Fruit fly (Drosophila melanogaster): Measurements from ENCODE around the gene CtsB.
A peak's percentile ranks its signal among the peaks of the same experiment; 100 is the strongest.

The CtsB gene

DNA sequence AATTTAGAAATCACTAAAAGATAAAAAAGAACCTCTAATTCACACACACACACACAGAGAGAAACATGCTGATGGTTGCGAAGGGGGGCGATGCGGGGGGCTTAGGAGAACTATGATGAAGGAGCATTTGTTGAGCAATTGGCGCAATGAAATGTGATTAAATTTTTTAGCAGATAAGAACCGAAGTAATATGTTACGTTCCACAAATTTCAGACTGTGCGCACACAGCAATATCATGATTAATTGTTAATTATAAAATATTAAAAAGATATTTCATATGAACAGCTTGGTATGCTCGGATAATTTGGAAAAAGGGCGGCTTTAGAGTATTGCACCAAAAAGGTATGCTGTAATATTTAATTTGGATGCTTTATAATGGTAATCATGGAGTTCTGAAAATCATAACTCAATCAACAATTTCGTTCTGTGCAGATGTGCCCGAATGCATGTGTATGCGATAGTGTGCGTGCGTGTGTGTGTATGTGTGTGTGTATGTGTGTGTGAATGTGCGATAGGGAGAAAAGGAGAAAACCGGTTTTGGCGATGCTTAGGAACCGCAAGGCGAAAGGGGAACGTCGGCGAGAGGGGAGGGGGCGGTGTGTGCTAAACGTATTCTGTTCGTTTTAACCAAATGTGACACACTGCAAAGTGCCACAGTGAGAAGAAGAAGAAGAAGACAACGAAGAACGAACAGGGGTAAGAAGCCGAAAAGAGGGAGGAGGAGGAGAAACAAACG, 39.2 kb upstream of the CtsB start:
- TF ChIP-seq pad (GFP tag; optimal IDR thresholded peaks at IDR 0.05) (peak; percentile 93), kay (GFP tag; ENCODE audit: borderline replicate concordance) (no peak)

DNA sequence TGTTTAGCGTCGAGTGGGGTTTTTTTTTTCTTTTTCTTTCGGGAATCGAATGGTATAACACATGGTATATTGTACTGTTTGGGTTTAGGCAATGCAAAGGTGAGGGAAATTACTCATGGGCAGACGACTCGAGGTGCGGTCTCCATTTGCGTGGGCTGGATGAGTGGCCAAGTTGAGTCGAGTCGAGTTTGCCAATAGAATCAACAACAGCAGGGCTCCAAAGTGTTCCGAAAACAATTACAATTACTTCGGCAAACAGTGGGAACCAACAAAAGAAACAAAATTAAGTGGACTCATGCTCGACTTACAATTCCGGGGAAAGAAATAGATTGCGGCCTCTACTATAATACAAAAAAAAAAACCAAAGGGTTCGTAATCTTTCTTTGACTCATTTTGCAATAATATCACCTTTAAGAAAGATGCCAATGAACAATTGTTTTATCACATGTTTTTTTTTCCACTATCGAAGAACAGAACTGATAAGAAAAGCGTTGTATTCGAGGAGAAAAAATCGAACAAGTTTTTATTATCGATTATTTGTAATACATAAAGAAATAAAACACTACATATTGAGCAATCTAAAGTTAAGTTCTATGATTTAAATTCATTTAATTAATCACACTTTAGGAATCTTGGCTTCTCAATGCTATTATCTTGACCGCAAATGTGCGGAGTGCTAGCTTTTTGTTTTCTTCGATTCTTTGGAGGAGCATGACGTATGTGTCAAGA, 38.5 kb upstream of the CtsB start:
- TF ChIP-seq CG7101 (tag; optimal IDR thresholded peaks at IDR 0.05) (no peak), Mnt (GFP tag; optimal IDR thresholded peaks at IDR 0.05) (no peak), cic (GFP tag; optimal IDR thresholded peaks at IDR 0.05) (no peak), Clk (GFP tag; optimal IDR thresholded peaks at IDR 0.05) (no peak), CG12768 (GFP tag; optimal IDR thresholded peaks at IDR 0.05) (no peak), CG7045 (GFP tag; optimal IDR thresholded peaks at IDR 0.05) (no peak), toe (GFP tag; optimal IDR thresholded peaks at IDR 0.05) (no peak)

DNA sequence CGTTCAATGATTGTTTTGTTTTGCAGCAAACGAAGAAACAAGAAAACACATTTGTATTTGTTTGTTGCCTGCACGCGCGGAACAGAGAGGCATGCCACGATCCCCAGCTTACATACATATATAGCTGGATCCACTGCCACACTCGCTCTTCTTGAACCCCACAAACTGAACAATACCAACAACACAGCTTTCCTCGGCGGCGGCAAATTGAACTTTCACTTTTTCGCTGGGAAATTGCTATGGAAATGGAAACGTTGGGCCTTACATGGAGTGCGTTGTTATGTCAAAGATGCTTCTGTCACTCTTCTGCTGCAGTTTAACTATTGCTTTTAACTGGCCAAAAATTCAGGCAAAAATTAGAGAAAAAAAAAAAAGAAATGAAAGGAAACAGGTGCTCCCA, 37.7 kb upstream of the CtsB start:
- TF ChIP-seq toe (GFP tag; optimal IDR thresholded peaks at IDR 0.05) (no peak), pad (GFP tag; optimal IDR thresholded peaks at IDR 0.05) (no peak), ovo (GFP tag; optimal IDR thresholded peaks at IDR 0.05) (no peak), Hr96 (GFP tag; optimal IDR thresholded peaks at IDR 0.05) (no peak), Clk (GFP tag; optimal IDR thresholded peaks at IDR 0.05) (no peak), CG11617 (GFP tag; optimal IDR thresholded peaks at IDR 0.05) (no peak), kay (GFP tag; ENCODE audit: borderline replicate concordance) (no peak)

DNA sequence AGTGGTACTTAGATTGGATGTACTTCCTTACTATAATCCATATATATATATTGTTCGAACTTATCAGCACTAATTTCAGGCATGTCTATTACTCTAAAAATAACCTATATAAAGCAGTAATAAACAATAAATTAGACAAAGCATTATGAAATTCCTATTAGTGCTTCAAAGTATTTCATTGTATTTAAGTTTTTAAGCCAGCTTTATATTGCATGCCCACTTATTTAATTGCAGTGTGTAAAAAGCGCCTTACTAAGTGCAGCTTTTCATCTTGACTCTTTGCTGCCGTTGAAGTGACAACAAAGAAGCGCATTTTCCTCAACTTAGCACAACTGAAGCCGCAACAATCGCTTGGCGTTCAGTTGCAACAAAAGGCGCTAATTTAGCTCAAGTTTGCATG, 36.9 kb upstream of the CtsB start:
- no peak for TF ChIP-seq CG11617 (GFP tag; optimal IDR thresholded peaks at IDR 0.05)
- no peak for TF ChIP-seq cic (GFP tag; optimal IDR thresholded peaks at IDR 0.05)
- TF ChIP-seq CG12768 (GFP tag; optimal IDR thresholded peaks at IDR 0.05) = no peak
- no peak for TF ChIP-seq CG5204 (GFP tag; optimal IDR thresholded peaks at IDR 0.05)
- no peak for TF ChIP-seq ovo (GFP tag; optimal IDR thresholded peaks at IDR 0.05)
- no peak for TF ChIP-seq Crg-1 (GFP tag; optimal IDR thresholded peaks at IDR 0.05)
- no peak for TF ChIP-seq Mnt (GFP tag; optimal IDR thresholded peaks at IDR 0.05)
- TF ChIP-seq pad (GFP tag; optimal IDR thresholded peaks at IDR 0.05) = no peak
- TF ChIP-seq Hr96 (GFP tag; optimal IDR thresholded peaks at IDR 0.05) = no peak
- TF ChIP-seq Clk (GFP tag; optimal IDR thresholded peaks at IDR 0.05) = no peak
- TF ChIP-seq kay (GFP tag; ENCODE audit: borderline replicate concordance) = no peak

DNA sequence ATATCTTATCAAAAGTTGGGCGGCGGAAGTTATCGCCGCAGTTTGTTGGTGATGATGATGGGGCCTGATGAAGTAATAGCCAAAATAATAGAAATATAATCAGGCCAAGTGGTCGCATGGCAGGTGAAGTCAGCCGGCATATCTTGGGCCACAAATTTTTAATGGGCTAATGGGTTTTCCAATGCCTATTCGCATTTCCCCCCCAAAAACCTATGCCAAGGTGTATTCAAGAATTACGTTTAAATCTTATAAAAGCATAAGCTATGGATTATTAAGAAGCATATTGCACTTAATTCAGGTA, 36.2 kb upstream of the CtsB start:
- no peak for TF ChIP-seq CG5204 (GFP tag; optimal IDR thresholded peaks at IDR 0.05)
- TF ChIP-seq CG14711 (tag; optimal IDR thresholded peaks at IDR 0.05) = no peak
- TF ChIP-seq CG11617 (GFP tag; optimal IDR thresholded peaks at IDR 0.05) = no peak
- no peak for TF ChIP-seq pad (GFP tag; optimal IDR thresholded peaks at IDR 0.05)
- no peak for TF ChIP-seq cnc (optimal IDR thresholded peaks at IDR 0.05)
- no peak for TF ChIP-seq cic (GFP tag; optimal IDR thresholded peaks at IDR 0.05)
- TF ChIP-seq Hr96 (GFP tag; optimal IDR thresholded peaks at IDR 0.05) = no peak
- no peak for TF ChIP-seq CG7045 (GFP tag; optimal IDR thresholded peaks at IDR 0.05)
- TF ChIP-seq Clk (GFP tag; optimal IDR thresholded peaks at IDR 0.05) = no peak
- TF ChIP-seq bab1 (GFP tag; optimal IDR thresholded peaks at IDR 0.05) = no peak
- no peak for TF ChIP-seq Crg-1 (GFP tag; optimal IDR thresholded peaks at IDR 0.05)
- TF ChIP-seq kay (GFP tag; ENCODE audit: borderline replicate concordance) = no peak
- no peak for TF ChIP-seq CG33017 (tag; optimal IDR thresholded peaks at IDR 0.05)
- TF ChIP-seq toe (GFP tag; optimal IDR thresholded peaks at IDR 0.05) = no peak
- no peak for TF ChIP-seq tj (GFP tag; optimal IDR thresholded peaks at IDR 0.05)
- TF ChIP-seq Mnt (GFP tag; optimal IDR thresholded peaks at IDR 0.05) = no peak
- TF ChIP-seq CG7101 (tag; optimal IDR thresholded peaks at IDR 0.05) = no peak
- TF ChIP-seq CG12768 (GFP tag; optimal IDR thresholded peaks at IDR 0.05) = no peak
- no peak for TF ChIP-seq ovo (GFP tag; optimal IDR thresholded peaks at IDR 0.05)

DNA sequence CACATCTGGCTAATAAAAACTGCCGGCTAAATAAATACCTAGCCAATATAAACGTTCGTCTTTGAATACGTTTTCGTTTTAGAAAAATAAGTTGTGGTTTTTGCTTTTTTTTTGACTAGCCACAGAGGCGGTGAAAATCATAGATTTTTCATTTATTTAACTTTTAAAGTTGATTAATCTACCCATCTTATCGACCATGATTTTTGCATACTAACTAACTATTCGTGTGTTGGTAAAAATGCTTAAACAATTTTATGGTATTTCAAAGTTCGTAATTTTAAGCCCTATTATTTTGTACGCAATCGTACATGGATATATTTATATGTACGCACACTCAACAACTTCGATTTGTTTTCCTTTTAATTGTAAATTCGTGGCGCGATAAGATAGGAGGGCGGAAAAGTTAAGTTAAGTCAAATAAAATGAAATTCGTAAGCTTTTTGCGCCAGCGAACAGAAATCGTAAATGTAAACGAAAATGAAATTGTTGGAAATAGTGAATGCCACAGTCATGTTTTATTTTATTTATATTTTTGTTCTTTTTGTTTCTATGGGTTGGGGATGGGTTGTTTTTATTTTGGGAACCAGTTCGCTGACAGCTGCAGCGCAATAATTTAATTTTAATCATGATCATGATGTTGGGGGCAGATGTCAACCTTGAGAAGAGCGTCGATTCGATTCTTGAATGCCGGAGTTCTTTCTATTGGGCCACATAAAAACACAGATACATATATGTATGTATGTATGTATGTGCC, 35.6 kb upstream of the CtsB start:
- TF ChIP-seq Hr96 (GFP tag; optimal IDR thresholded peaks at IDR 0.05) = no peak
- TF ChIP-seq tj (GFP tag; optimal IDR thresholded peaks at IDR 0.05) = peak; percentile 44
- no peak for TF ChIP-seq CG1620 (GFP tag; optimal IDR thresholded peaks at IDR 0.05)
- TF ChIP-seq kay (GFP tag; ENCODE audit: borderline replicate concordance) = peak; percentile 82
- TF ChIP-seq pad (GFP tag; optimal IDR thresholded peaks at IDR 0.05) = no peak
- TF ChIP-seq CG7045 (GFP tag; optimal IDR thresholded peaks at IDR 0.05) = no peak
- TF ChIP-seq CG12768 (GFP tag; optimal IDR thresholded peaks at IDR 0.05) = no peak
- TF ChIP-seq Clk (GFP tag; optimal IDR thresholded peaks at IDR 0.05) = no peak
- no peak for TF ChIP-seq ovo (GFP tag; optimal IDR thresholded peaks at IDR 0.05)
- TF ChIP-seq Mnt (GFP tag; optimal IDR thresholded peaks at IDR 0.05) = no peak
- TF ChIP-seq CG7101 (tag; optimal IDR thresholded peaks at IDR 0.05) = peak; percentile 35
- peak; percentile 52 for TF ChIP-seq CG14711 (tag; optimal IDR thresholded peaks at IDR 0.05)
- TF ChIP-seq CG33017 (tag; optimal IDR thresholded peaks at IDR 0.05) = no peak
- no peak for TF ChIP-seq bab1 (GFP tag; optimal IDR thresholded peaks at IDR 0.05)
- TF ChIP-seq CG11617 (GFP tag; optimal IDR thresholded peaks at IDR 0.05) = peak; percentile 39
- no peak for TF ChIP-seq Crg-1 (GFP tag; optimal IDR thresholded peaks at IDR 0.05)
- no peak for TF ChIP-seq cnc (optimal IDR thresholded peaks at IDR 0.05)
- no peak for TF ChIP-seq CG5204 (GFP tag; optimal IDR thresholded peaks at IDR 0.05)
- no peak for TF ChIP-seq toe (GFP tag; optimal IDR thresholded peaks at IDR 0.05)
- no peak for TF ChIP-seq cic (GFP tag; optimal IDR thresholded peaks at IDR 0.05)
